Worm (Caenorhabditis elegans) whole organism, L2 larva: ENCODE results near the gene C25H3.10.
A peak's percentile ranks its signal among the peaks of the same experiment; 100 is the strongest.

Experiments used
- C34F6.9 ChIP-seq: fragments of 150-350 bp; optimal IDR thresholded peaks from 2 replicates; lab custom pipeline; 2014; ENCODE audit warnings: missing biosample characterization, missing genetic modification characterization
- F13H6.1 ChIP-seq: sonication (generic microtip); optimal IDR thresholded peaks from 2 replicates; lab custom pipeline; 2016; ENCODE audit warnings: missing genetic modification characterization, missing compliant biosample characterization
- R02D3.7 ChIP-seq: fragments of 150-350 bp; optimal IDR thresholded peaks from 2 replicates; lab custom pipeline; 2014; ENCODE audit warnings: missing biosample characterization, missing genetic modification characterization
- Y55F3AM.14 ChIP-seq: fragments of 200-800 bp; sonication (Bioruptor generic); optimal IDR thresholded peaks from 2 replicates; lab custom pipeline; 2018; ENCODE audit warnings: mild to moderate bottlenecking, missing genetic modification characterization, missing compliant biosample characterization
- alr-1 ChIP-seq: fragments of 150-350 bp; optimal IDR thresholded peaks from 2 replicates; lab custom pipeline; 2014; ENCODE audit warnings: missing biosample characterization, missing genetic modification characterization
- aly-2 ChIP-seq: fragments of 150-350 bp; optimal IDR thresholded peaks from 2 replicates; lab custom pipeline; 2014; ENCODE audit warnings: missing biosample characterization, missing genetic modification characterization
- blmp-1 ChIP-seq: sonication (generic microtip); optimal IDR thresholded peaks from 2 replicates; lab custom pipeline; 2017; ENCODE audit warnings: missing genetic modification characterization, mild to moderate bottlenecking, missing compliant biosample characterization, antibody characterized with exemption, moderate library complexity; ENCODE audit not compliant: insufficient read depth
- ceh-16 ChIP-seq: fragments of 150-350 bp; optimal IDR thresholded peaks from 2 replicates; lab custom pipeline; 2014; ENCODE audit warnings: missing biosample characterization, missing genetic modification characterization
- crh-2 ChIP-seq: sonication (generic microtip); optimal IDR thresholded peaks from 2 replicates; lab custom pipeline; 2017; ENCODE audit warnings: missing biosample characterization, missing genetic modification characterization
- dmd-4 ChIP-seq: sonication (generic microtip); optimal IDR thresholded peaks from 2 replicates; lab custom pipeline; 2017; ENCODE audit warnings: missing biosample characterization, missing genetic modification characterization
- egl-27 ChIP-seq: sonication (generic microtip); optimal IDR thresholded peaks from 3 replicates; lab custom pipeline; 2017; ENCODE audit warnings: missing biosample characterization, missing genetic modification reagents, missing genetic modification characterization
- elt-1 ChIP-seq: fragments of 150-350 bp; optimal IDR thresholded peaks from 2 replicates; lab custom pipeline; 2014; ENCODE audit warnings: missing biosample characterization, missing genetic modification characterization
- elt-3 ChIP-seq: sonication (generic microtip); optimal IDR thresholded peaks from 2 replicates; lab custom pipeline; 2017; ENCODE audit warnings: missing biosample characterization, missing genetic modification characterization
- fos-1 ChIP-seq: fragments of 150-350 bp; optimal IDR thresholded peaks from 2 replicates; lab custom pipeline; 2014; ENCODE audit warnings: missing biosample characterization, missing genetic modification characterization
- gmeb-1 ChIP-seq: fragments of 150-350 bp; optimal IDR thresholded peaks from 2 replicates; lab custom pipeline; 2014; ENCODE audit warnings: missing biosample characterization, missing genetic modification characterization
- lin-11 ChIP-seq: fragments of 150-350 bp; sonication (generic microtip); optimal IDR thresholded peaks from 2 replicates; lab custom pipeline; 2014; ENCODE audit warnings: missing biosample characterization, missing genetic modification characterization, inconsistent platforms, mixed read lengths
- lin-13 ChIP-seq: fragments of 150-350 bp; optimal IDR thresholded peaks from 2 replicates; lab custom pipeline; 2014; ENCODE audit warnings: missing biosample characterization, missing genetic modification reagents, missing genetic modification characterization
- lin-39 ChIP-seq: fragments of 150-350 bp; optimal IDR thresholded peaks from 2 replicates; lab custom pipeline; 2014; ENCODE audit warnings: missing biosample characterization, missing genetic modification reagents, missing genetic modification characterization
- lsy-2 ChIP-seq, 2 experiments: fragments of 150-350 bp in 1 of 2; sonication (generic microtip) in 1 of 2; optimal IDR thresholded peaks; 2 replicates each; lab custom pipeline; 2014 to 2017; ENCODE audit warnings: missing biosample characterization in 2 of 2, missing genetic modification characterization in 2 of 2
- mab-5 ChIP-seq: fragments of 150-350 bp; optimal IDR thresholded peaks from 2 replicates; lab custom pipeline; 2014; ENCODE audit warnings: missing biosample characterization, missing genetic modification characterization
- mbf-1 ChIP-seq: sonication (generic microtip); optimal IDR thresholded peaks from 2 replicates; lab custom pipeline; 2017; ENCODE audit warnings: missing biosample characterization, missing genetic modification characterization
- mdl-1 ChIP-seq, 2 experiments: fragments of 150-350 bp in 1 of 2; sonication (generic microtip) in 1 of 2; optimal IDR thresholded peaks; 2 replicates each; lab custom pipeline; 2017; ENCODE audit warnings: missing biosample characterization in 2 of 2, missing genetic modification characterization in 2 of 2
- nhr-10 ChIP-seq: sonication (generic microtip); optimal IDR thresholded peaks from 2 replicates; lab custom pipeline; 2017; ENCODE audit warnings: missing biosample characterization, missing genetic modification characterization
- nhr-12 ChIP-seq: fragments of 150-350 bp; optimal IDR thresholded peaks from 2 replicates; lab custom pipeline; 2014; ENCODE audit warnings: missing biosample characterization, missing genetic modification characterization
- nhr-129 ChIP-seq: fragments of 150-350 bp; optimal IDR thresholded peaks from 2 replicates; lab custom pipeline; 2014; ENCODE audit warnings: missing biosample characterization, missing genetic modification characterization
- nhr-21 ChIP-seq: fragments of 150-350 bp; optimal IDR thresholded peaks from 2 replicates; lab custom pipeline; 2014; ENCODE audit warnings: missing biosample characterization, missing genetic modification characterization
- nhr-237 ChIP-seq: fragments of 150-350 bp; optimal IDR thresholded peaks from 2 replicates; lab custom pipeline; 2014; ENCODE audit warnings: missing biosample characterization, missing genetic modification characterization
- nhr-25 ChIP-seq: fragments of 150-350 bp; sonication (generic microtip); optimal IDR thresholded peaks from 3 replicates; lab custom pipeline; 2014; ENCODE audit warnings: missing biosample characterization, missing genetic modification characterization
- nhr-6 ChIP-seq: fragments of 150-350 bp; optimal IDR thresholded peaks from 2 replicates; lab custom pipeline; 2014; ENCODE audit warnings: missing biosample characterization, missing genetic modification characterization
- nhr-77 ChIP-seq: fragments of 150-350 bp; optimal IDR thresholded peaks from 2 replicates; lab custom pipeline; 2014; ENCODE audit warnings: missing biosample characterization, missing genetic modification characterization
- peb-1 ChIP-seq: fragments of 150-350 bp; optimal IDR thresholded peaks from 2 replicates; lab custom pipeline; 2014; ENCODE audit warnings: missing biosample characterization, missing genetic modification characterization
- sem-4 ChIP-seq: fragments of 150-350 bp; optimal IDR thresholded peaks from 2 replicates; lab custom pipeline; 2014; ENCODE audit warnings: missing biosample characterization, missing genetic modification reagents, missing genetic modification characterization
- sma-9 ChIP-seq, 2 experiments: fragments of 150-350 bp in 1 of 2; sonication (generic microtip) in 1 of 2; optimal IDR thresholded peaks; 2 replicates each; lab custom pipeline; 2014 to 2016; ENCODE audit warnings: missing genetic modification characterization in 2 of 2, mild to moderate bottlenecking in 1 of 2, missing biosample characterization in 1 of 2, missing compliant biosample characterization in 1 of 2, missing genetic modification reagents in 1 of 2, moderate library complexity in 1 of 2
- snpc-4 ChIP-seq: fragments of 150-350 bp; optimal IDR thresholded peaks from 2 replicates; lab custom pipeline; 2014; ENCODE audit warnings: missing biosample characterization, missing genetic modification characterization
- unc-55 ChIP-seq: fragments of 150-350 bp; sonication (generic microtip); optimal IDR thresholded peaks from 3 replicates; lab custom pipeline; 2014; ENCODE audit warnings: missing biosample characterization, missing genetic modification reagents, missing genetic modification characterization
- unc-62 ChIP-seq: fragments of 150-350 bp; optimal IDR thresholded peaks from 2 replicates; lab custom pipeline; 2014; ENCODE audit warnings: missing biosample characterization, missing genetic modification reagents, missing genetic modification characterization
- zag-1 ChIP-seq: fragments of 150-350 bp; optimal IDR thresholded peaks from 2 replicates; lab custom pipeline; 2014; ENCODE audit warnings: missing biosample characterization, missing genetic modification characterization
- ztf-11 ChIP-seq: sonication (generic microtip); optimal IDR thresholded peaks from 2 replicates; lab custom pipeline; 2017; ENCODE audit warnings: missing biosample characterization, missing genetic modification characterization

Gene C25H3.10

DNA sequence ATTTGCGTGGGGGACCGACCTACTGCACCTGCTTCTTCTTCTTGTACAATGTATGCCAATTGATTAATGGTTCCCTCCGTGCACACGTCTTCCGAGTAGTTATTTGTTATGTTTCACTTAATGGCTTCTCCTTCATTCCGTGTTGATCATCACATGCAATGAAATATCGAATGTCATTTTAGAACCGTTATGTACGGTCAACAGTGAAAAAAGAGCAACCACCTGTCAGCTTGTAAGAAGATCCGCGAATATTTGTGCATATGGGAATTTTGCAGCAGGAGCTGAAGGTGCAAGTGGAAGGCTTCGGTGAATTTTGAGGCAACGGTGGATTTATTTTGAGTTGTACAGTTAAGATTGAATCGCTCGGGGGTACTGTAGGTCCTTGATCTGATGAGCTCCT, 37.8 kb upstream of the C25H3.10 start:
- TF ChIP-seq unc-55: no peak
- TF ChIP-seq R02D3.7 (tag; lab: Kevin White, UChicago): no peak
- TF ChIP-seq mbf-1 (tag; lab: Kevin White, UChicago): no peak
- no peak for TF ChIP-seq nhr-237 (tag; lab: Kevin White, UChicago)
- no peak for TF ChIP-seq nhr-21
- no peak for TF ChIP-seq lin-11 (tag; lab: Kevin White, UChicago)
- no peak for TF ChIP-seq lsy-2 (tag; optimal IDR thresholded peaks at IDR 0.05; lab: Kevin White, UChicago)
- TF ChIP-seq peb-1 (tag; lab: Kevin White, UChicago): no peak
- TF ChIP-seq elt-1: no peak
- TF ChIP-seq ztf-11 (tag; lab: Kevin White, UChicago): no peak
- no peak for TF ChIP-seq nhr-10
- TF ChIP-seq lin-39: no peak

DNA sequence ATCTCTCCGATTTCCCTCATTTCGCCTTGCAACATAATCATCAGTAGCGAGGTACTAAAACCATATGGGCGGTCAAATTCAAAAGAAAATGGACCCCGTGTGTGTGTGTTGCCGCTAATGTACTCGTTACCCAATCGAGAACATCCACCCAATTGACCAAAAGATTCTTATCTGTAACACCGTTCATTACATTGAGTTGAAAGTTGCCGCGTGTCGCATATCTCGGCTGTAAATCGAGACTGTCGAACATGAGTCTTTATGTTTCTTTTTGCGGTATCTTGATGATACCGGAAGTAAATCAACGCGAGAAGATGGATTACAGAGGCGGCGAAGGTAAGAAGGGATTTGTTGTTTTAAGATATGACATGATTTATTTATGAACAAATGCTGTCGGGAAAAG, 37.0 kb upstream of the C25H3.10 start:
- TF ChIP-seq ceh-16 (peak; percentile 94), nhr-25 (no peak), elt-1 (peak; percentile 20)

DNA sequence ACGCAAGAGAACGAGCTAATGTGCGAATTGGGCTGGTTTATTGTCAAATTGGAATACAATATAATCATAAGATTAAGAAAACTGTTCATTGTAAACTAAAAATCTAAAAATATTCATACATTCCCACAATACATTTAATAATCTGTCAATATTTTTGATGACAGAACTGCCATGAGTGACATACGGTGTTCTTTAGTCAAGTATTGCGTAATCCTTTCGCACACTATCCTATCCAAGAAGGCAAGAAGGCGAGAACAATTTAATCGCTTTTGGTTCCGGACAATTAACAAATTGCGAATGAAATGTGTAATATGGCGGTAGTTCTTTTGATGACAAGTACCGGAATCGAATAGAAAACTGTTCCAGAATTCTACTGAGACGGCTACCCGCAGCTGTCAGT, 36.1 kb upstream of the C25H3.10 start:
- TF ChIP-seq ztf-11 (tag; lab: Kevin White, UChicago) (no peak), nhr-25 (no peak), unc-62 (no peak), F13H6.1 (no peak)
- TF ChIP-seq, all 48 proteins: peak for 0

DNA sequence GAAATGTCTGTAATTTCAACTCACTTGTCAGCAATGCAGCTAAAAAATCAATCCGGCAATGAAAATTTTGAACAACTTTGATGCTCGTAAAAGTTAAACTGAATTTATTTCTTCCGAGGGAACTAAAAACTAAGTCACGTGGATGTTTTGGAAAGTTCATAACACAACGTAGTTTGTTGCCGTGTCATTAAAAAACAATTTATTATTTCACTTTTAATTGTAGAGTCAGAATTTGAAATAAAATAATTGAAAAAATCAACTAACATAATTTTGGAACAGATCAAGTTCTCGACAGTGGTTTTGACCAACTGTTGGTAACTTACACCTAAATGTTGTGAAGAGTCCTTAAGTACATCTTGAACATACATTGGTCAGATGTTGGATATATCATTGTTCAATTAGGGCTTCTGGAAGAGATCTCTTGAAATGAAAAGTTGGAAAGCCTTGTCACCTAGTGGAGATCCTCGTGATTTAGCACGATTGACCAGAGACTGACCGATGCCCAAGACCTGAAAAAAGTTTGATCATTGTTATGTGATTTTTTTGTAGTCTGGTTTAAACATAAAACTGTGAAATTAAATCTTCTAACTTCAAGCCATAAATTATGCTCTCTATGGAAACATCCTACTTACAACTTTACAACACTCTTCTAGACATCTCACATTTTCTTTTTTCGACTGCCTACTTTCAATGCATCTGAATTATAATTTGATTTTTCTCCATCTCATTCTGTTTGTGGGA, 31.7 kb upstream of the C25H3.10 start, which contains the start of the genes C18A3.7 and C18A3.11:
C18A3.7 (minus strand) TSS at position 101 of the 741 bp plus-strand sequence.
C18A3.11 (plus strand) TSS at position 691 of the 741 bp plus-strand sequence.
- no peak for TF ChIP-seq sma-9 (GFP tag; optimal IDR thresholded peaks at IDR 0.05; lab: Kevin White, UChicago)
- no peak for TF ChIP-seq sma-9 (tag; optimal IDR thresholded peaks at IDR 0.05; lab: Kevin White, UChicago)
- no peak for TF ChIP-seq mbf-1 (tag; lab: Kevin White, UChicago)
- TF ChIP-seq lin-11 (tag; lab: Kevin White, UChicago): no peak
- TF ChIP-seq nhr-6: no peak
- no peak for TF ChIP-seq blmp-1 (tag; lab: Kevin White, UChicago)
- no peak for TF ChIP-seq Y55F3AM.14
- TF ChIP-seq fos-1 (tag; lab: Kevin White, UChicago): no peak
- TF ChIP-seq crh-2 (tag; lab: Kevin White, UChicago): no peak
- TF ChIP-seq nhr-237 (tag; lab: Kevin White, UChicago): no peak
- TF ChIP-seq nhr-10: no peak
- no peak for TF ChIP-seq elt-3

DNA sequence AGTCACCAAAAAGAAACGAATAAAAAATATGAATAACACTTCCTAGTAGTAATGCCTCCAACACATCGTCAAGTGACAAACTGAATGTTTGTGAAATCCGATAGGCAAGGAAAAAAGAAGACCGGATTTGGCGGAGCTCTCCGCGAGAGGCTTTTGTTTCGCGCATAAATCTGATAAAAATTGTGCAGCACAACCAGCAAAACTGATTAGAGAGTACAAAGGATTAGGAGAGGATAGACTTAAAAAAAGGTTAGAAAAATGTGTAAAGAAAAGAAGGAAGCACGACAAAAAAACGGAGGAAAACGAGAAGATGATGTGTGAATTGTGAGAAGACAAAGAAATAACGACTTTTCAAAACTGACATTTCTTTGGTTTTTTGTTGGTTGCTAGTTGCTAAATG, 28.9 kb upstream of the C25H3.10 start, which contains the start of gene rab-3:
rab-3 (minus strand) TSS at position 147 of the 400 bp plus-strand sequence.
- TF ChIP-seq Y55F3AM.14 (no peak), nhr-129 (no peak), egl-27 (tag; lab: Kevin White, UChicago) (no peak), C34F6.9 (peak; percentile 10), ztf-11 (tag; lab: Kevin White, UChicago) (no peak), snpc-4 (tag; lab: Kevin White, UChicago) (no peak)

DNA sequence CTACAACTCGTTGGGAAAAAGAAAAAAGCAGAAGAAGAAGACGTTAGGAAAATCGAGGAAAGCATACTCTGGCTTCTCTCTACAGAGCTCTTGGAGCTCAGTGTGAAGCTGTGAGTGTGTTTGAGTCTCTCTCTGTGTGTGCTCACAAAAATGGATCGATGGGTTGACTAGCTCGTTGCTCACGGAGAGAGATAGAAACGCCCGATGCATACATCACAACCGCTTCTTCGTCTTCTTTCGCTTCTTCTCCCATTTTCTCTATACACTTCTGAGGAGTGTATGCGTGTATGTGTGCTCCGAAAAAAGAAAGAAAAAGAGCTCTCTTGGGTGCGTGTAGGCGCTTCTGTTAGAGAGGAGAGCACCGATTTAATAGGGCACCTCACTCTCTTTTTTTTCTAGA, 26.3 kb upstream of the C25H3.10 start:
- TF ChIP-seq lin-39: peak; percentile 20
- peak; percentile 38 for TF ChIP-seq lin-13 (GFP tag; lab: Kevin White, UChicago)
- no peak for TF ChIP-seq fos-1 (tag; lab: Kevin White, UChicago)
- TF ChIP-seq Y55F3AM.14: peak; percentile 54
- TF ChIP-seq nhr-129: peak; percentile 89
- TF ChIP-seq gmeb-1: no peak
- TF ChIP-seq nhr-12 (tag; lab: Kevin White, UChicago): no peak
- no peak for TF ChIP-seq elt-3
- no peak for TF ChIP-seq dmd-4 (tag; lab: Kevin White, UChicago)
- TF ChIP-seq sma-9 (GFP tag; optimal IDR thresholded peaks at IDR 0.05; lab: Kevin White, UChicago): peak; percentile 53
- TF ChIP-seq sma-9 (tag; optimal IDR thresholded peaks at IDR 0.05; lab: Kevin White, UChicago): no peak
- TF ChIP-seq nhr-77 (tag; lab: Kevin White, UChicago): no peak
- peak; percentile 52 for TF ChIP-seq F13H6.1
- peak; percentile 80 for TF ChIP-seq crh-2 (tag; lab: Kevin White, UChicago)
- peak; percentile 22 to 59 for TF ChIP-seq lsy-2 (tag; optimal IDR thresholded peaks at IDR 0.05; lab: Kevin White, UChicago)
- TF ChIP-seq alr-1 (tag; lab: Kevin White, UChicago): no peak
- no peak for TF ChIP-seq aly-2 (tag; lab: Kevin White, UChicago)
- TF ChIP-seq lin-11 (tag; lab: Kevin White, UChicago): peak; percentile 89
- peak; percentile 53 for TF ChIP-seq sem-4
- no peak for TF ChIP-seq ceh-16
- TF ChIP-seq nhr-10: no peak
- TF ChIP-seq unc-55: peak; percentile 96
- TF ChIP-seq egl-27 (tag; lab: Kevin White, UChicago): no peak
- TF ChIP-seq unc-62: no peak
- TF ChIP-seq mdl-1 (tag; optimal IDR thresholded peaks at IDR 0.05; lab: Kevin White, UChicago): peak in 1 of 2 experiments; percentile 55
- peak; percentile 91 for TF ChIP-seq zag-1 (tag; lab: Kevin White, UChicago)
- no peak for TF ChIP-seq R02D3.7 (tag; lab: Kevin White, UChicago)
- TF ChIP-seq nhr-6: peak; percentile 82
- peak; percentile 88 for TF ChIP-seq C34F6.9
- no peak for TF ChIP-seq elt-1
- peak; percentile 64 for TF ChIP-seq snpc-4 (tag; lab: Kevin White, UChicago)
- peak; percentile 49 for TF ChIP-seq mab-5 (tag; lab: Kevin White, UChicago)
- TF ChIP-seq nhr-21: no peak
